Worm (Caenorhabditis elegans) whole organism, L4 larva: ENCODE results near the gene ceh-76.

Source experiments
- ceh-44 ChIP-seq: fragments of 200-800 bp; sonication (Bioruptor generic); IDR thresholded peaks from 2 replicates; pipeline ENCODE4 v1.3.6; 2022; ENCODE audit warnings: missing genetic modification reagents, missing genetic modification characterization, missing compliant biosample characterization
- dpl-1 ChIP-seq: fragments of 150-350 bp; optimal IDR thresholded peaks from 2 replicates; lab custom pipeline; 2014; ENCODE audit warnings: missing biosample characterization, missing genetic modification reagents, missing genetic modification characterization
- egl-27 ChIP-seq: sonication (generic microtip); optimal IDR thresholded peaks from 3 replicates; lab custom pipeline; 2017; ENCODE audit warnings: missing biosample characterization, missing genetic modification reagents, missing genetic modification characterization
- fkh-10 ChIP-seq: fragments of 150-350 bp; optimal IDR thresholded peaks from 2 replicates; lab custom pipeline; 2014; ENCODE audit warnings: missing biosample characterization, missing genetic modification reagents, missing genetic modification characterization
- madf-9 ChIP-seq: fragments of 200-800 bp; sonication (Bioruptor generic); conservative IDR thresholded peaks from 2 replicates; pipeline ENCODE4 v1.3.6; 2022; ENCODE audit warnings: missing genetic modification reagents, missing genetic modification characterization, missing compliant biosample characterization
- mep-1 ChIP-seq: fragments of 150-350 bp; sonication (generic microtip); optimal IDR thresholded peaks from 3 replicates; lab custom pipeline; 2014; ENCODE audit warnings: missing biosample characterization, missing genetic modification characterization
- pqm-1 ChIP-seq: sonication (generic microtip); optimal IDR thresholded peaks from 2 replicates; lab custom pipeline; 2017; ENCODE audit warnings: missing biosample characterization, missing genetic modification characterization
- unc-62 ChIP-seq, 3 experiments: fragments of 150-350 bp in 1 of 3; sonication (generic microtip); optimal IDR thresholded peaks in 2 of 3; peaks in 1 of 3; 1 replicate in 1 of 3; 2 replicates in 2 of 3; lab custom pipeline; 2014 to 2017; ENCODE audit warnings: missing biosample characterization in 3 of 3, missing genetic modification characterization in 3 of 3, missing genetic modification reagents in 3 of 3, missing genotype in 1 of 3

DNA sequence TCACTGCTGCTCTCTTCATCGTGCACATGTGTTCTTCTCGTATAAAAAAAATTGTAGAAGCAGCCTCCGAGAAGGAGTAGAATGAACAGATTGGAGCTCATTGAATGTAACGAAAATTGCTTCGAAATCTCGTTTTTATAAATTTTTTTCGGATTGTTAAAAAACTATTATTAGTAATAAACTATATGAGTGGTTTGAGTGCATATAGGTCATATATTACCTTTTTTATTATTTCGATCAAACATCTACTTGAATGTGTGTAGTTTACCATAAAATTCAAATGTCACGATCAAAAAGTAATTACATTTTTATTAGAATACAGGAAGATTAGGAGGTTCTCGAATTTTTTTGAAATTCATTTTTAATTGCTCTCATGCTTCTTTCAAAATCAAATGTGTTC lies 41.6 kb downstream of the ceh-76 start, which contains the start of gene clec-216:
- TF ChIP-seq dpl-1 (no peak), egl-27 (no peak), pqm-1 (no peak), fkh-10 (no peak), ceh-44 (GFP tag; lab: Robert Waterston, UW) (no peak), madf-9 (GFP tag; lab: Robert Waterston, UW) (no peak), unc-62 (GFP tag; optimal IDR thresholded peaks at IDR 0.05 in 1 of 2; lab: Kevin White, UChicago) (no peak), unc-62 (tag; optimal IDR thresholded peaks at IDR 0.05; lab: Kevin White, UChicago) (no peak), mep-1 (no peak)
